Fruit fly (Drosophila melanogaster) whole organism, embryonic: ENCODE data around the gene Mst36Fb.

Experiments used
- Ada2b ChIP-seq: fragments of 200-800 bp; sonication (Bioruptor generic); IDR thresholded peaks from 2 replicates; pipeline ENCODE4 v1.3.6; 2022; ENCODE audit warnings: missing biosample characterization, missing genetic modification characterization
- B-H2 ChIP-seq: fragments of 200-800 bp; sonication (Bioruptor generic); optimal IDR thresholded peaks from 2 replicates; lab custom pipeline; 2018; ENCODE audit warnings: missing biosample characterization, mild to moderate bottlenecking, missing genetic modification characterization
- CG10147 ChIP-seq: fragments of 200-800 bp; sonication (Bioruptor generic); optimal IDR thresholded peaks from 2 replicates; lab custom pipeline; 2019; ENCODE audit warnings: missing biosample characterization, mild to moderate bottlenecking, missing genetic modification characterization, moderate library complexity
- CG10274 ChIP-seq: fragments of 200-800 bp; sonication (Bioruptor generic); optimal IDR thresholded peaks from 3 replicates; lab custom pipeline; 2017; ENCODE audit warnings: missing biosample characterization, mild to moderate bottlenecking, missing genetic modification characterization
- CG10959 ChIP-seq: fragments of 200-800 bp; sonication (Bioruptor generic); IDR thresholded peaks from 2 replicates; pipeline ENCODE4 v1.3.6; 2022; ENCODE audit warnings: missing biosample characterization, missing genetic modification characterization
- CG11456 ChIP-seq: fragments of 200-800 bp; sonication (Bioruptor generic); IDR thresholded peaks from 3 replicates; pipeline ENCODE4 v1.3.6; 2022; ENCODE audit warnings: missing biosample characterization, missing genetic modification characterization
- CG11560 ChIP-seq: fragments of 200-800 bp; sonication (Bioruptor generic); IDR thresholded peaks from 3 replicates; pipeline ENCODE4 v1.3.6; 2022; ENCODE audit warnings: missing biosample characterization, missing genetic modification characterization
- CG12391 ChIP-seq: fragments of 200-800 bp; sonication (Bioruptor generic); optimal IDR thresholded peaks from 3 replicates; lab custom pipeline; 2018; ENCODE audit warnings: missing biosample characterization, mild to moderate bottlenecking, missing genetic modification characterization, moderate library complexity
- CG13624 ChIP-seq: fragments of 200-800 bp; sonication (Bioruptor generic); optimal IDR thresholded peaks from 2 replicates; lab custom pipeline; 2016; ENCODE audit warnings: missing biosample characterization, missing genetic modification characterization
- CG13894 ChIP-seq: fragments of 200-800 bp; sonication (Bioruptor generic); optimal IDR thresholded peaks from 3 replicates; lab custom pipeline; 2018; ENCODE audit warnings: missing biosample characterization, mild to moderate bottlenecking, missing genetic modification characterization, moderate library complexity
- CG2889 ChIP-seq: fragments of 200-800 bp; sonication (Bioruptor generic); IDR thresholded peaks from 3 replicates; pipeline ENCODE4 v1.3.6; 2022; ENCODE audit warnings: missing biosample characterization, missing genetic modification characterization
- CG30020 ChIP-seq: fragments of 200-800 bp; optimal IDR thresholded peaks from 2 replicates; lab custom pipeline; 2019; ENCODE audit warnings: missing biosample characterization, mild to moderate bottlenecking, missing genetic modification characterization, moderate library complexity
- CG34224 ChIP-seq: fragments of 200-800 bp; sonication (Bioruptor generic); IDR thresholded peaks from 3 replicates; pipeline ENCODE4 v1.3.6; 2022; ENCODE audit warnings: missing biosample characterization, missing genetic modification characterization; ENCODE audit not compliant: partially characterized antibody
- CG4617 ChIP-seq: fragments of 200-800 bp; sonication (Bioruptor generic); optimal IDR thresholded peaks from 3 replicates; lab custom pipeline; 2016; ENCODE audit warnings: missing biosample characterization, missing genetic modification characterization, borderline replicate concordance
- CG5180 ChIP-seq: fragments of 200-800 bp; sonication (Bioruptor generic); optimal IDR thresholded peaks from 3 replicates; lab custom pipeline; 2017; ENCODE audit warnings: missing biosample characterization, missing genetic modification characterization, mild to moderate bottlenecking, moderate library complexity, missing genetic modification reagents
- CG7357 ChIP-seq: fragments of 200-800 bp; sonication (Bioruptor generic); IDR thresholded peaks from 3 replicates; pipeline ENCODE4 v1.3.6; 2022; ENCODE audit warnings: missing biosample characterization, missing genetic modification characterization
- CG7839 ChIP-seq: fragments of 200-800 bp; sonication (Bioruptor generic); optimal IDR thresholded peaks from 3 replicates; lab custom pipeline; 2018; ENCODE audit warnings: missing biosample characterization, mild to moderate bottlenecking, missing genetic modification characterization, moderate library complexity
- CG7987 ChIP-seq: fragments of 200-800 bp; sonication (Bioruptor generic); optimal IDR thresholded peaks from 2 replicates; lab custom pipeline; 2018; ENCODE audit warnings: missing biosample characterization, mild to moderate bottlenecking, missing genetic modification characterization, moderate library complexity
- CG8359 ChIP-seq: fragments of 200-800 bp; sonication (Bioruptor generic); optimal IDR thresholded peaks from 2 replicates; lab custom pipeline; 2017; ENCODE audit warnings: missing biosample characterization, mild to moderate bottlenecking, missing genetic modification characterization, borderline replicate concordance
- CG8924 ChIP-seq: fragments of 200-800 bp; optimal IDR thresholded peaks from 3 replicates; lab custom pipeline; 2019; ENCODE audit warnings: missing biosample characterization, mild to moderate bottlenecking, missing genetic modification characterization, moderate library complexity
- CG9215 ChIP-seq: fragments of 200-800 bp; sonication (Bioruptor generic); IDR thresholded peaks from 2 replicates; pipeline ENCODE4 v1.3.6; 2022; ENCODE audit warnings: missing biosample characterization, missing genetic modification characterization
- CG9727 ChIP-seq: fragments of 200-800 bp; sonication (Bioruptor generic); optimal IDR thresholded peaks from 3 replicates; lab custom pipeline; 2017; ENCODE audit warnings: missing biosample characterization, mild to moderate bottlenecking, missing genetic modification characterization
- Deaf1 ChIP-seq: fragments of 200-800 bp; optimal IDR thresholded peaks from 3 replicates; lab custom pipeline; 2019; ENCODE audit warnings: missing biosample characterization, mild to moderate bottlenecking, missing genetic modification characterization, moderate library complexity
- Doc2 ChIP-seq: fragments of 200-800 bp; sonication (Bioruptor generic); IDR thresholded peaks from 2 replicates; pipeline ENCODE4 v1.3.6; 2022; ENCODE audit warnings: missing biosample characterization, missing genetic modification characterization
- Doc3 ChIP-seq: fragments of 200-800 bp; sonication (Bioruptor generic); IDR thresholded peaks from 3 replicates; pipeline ENCODE4 v1.3.6; 2022; ENCODE audit warnings: missing biosample characterization, missing genetic modification characterization; ENCODE audit not compliant: partially characterized antibody
- HLH54F ChIP-seq: fragments of 200-800 bp; sonication (Bioruptor generic); optimal IDR thresholded peaks from 3 replicates; lab custom pipeline; 2016; ENCODE audit warnings: missing biosample characterization, missing genetic modification characterization
- Hmr ChIP-seq: fragments of 200-800 bp; sonication (Bioruptor generic); optimal IDR thresholded peaks from 3 replicates; lab custom pipeline; 2017; ENCODE audit warnings: mild to moderate bottlenecking, missing biosample characterization, missing genetic modification reagents, missing genetic modification characterization
- Hr78 ChIP-seq, 2 experiments: fragments of 200-800 bp in 1 of 2; fragments of >200 bp in 1 of 2; sonication (Bioruptor generic) in 1 of 2; optimal IDR thresholded peaks; 2 replicates each; lab custom pipeline; 2017 to 2019; ENCODE audit warnings: missing biosample characterization in 2 of 2, missing genetic modification characterization in 2 of 2, mild to moderate bottlenecking in 1 of 2, moderate library complexity in 1 of 2
- NC2α ChIP-seq: fragments of 200-800 bp; sonication (Bioruptor generic); optimal IDR thresholded peaks from 2 replicates; lab custom pipeline; 2016; ENCODE audit warnings: missing biosample characterization, missing genetic modification characterization
- NC2β ChIP-seq: fragments of 200-800 bp; sonication (Bioruptor generic); optimal IDR thresholded peaks from 2 replicates; lab custom pipeline; 2016; ENCODE audit warnings: missing biosample characterization, missing genetic modification characterization
- NFAT ChIP-seq: fragments of 200-800 bp; sonication (Bioruptor generic); IDR thresholded peaks from 2 replicates; pipeline ENCODE4 v1.3.6; 2022; ENCODE audit warnings: missing biosample characterization, missing genetic modification characterization
- Spps ChIP-seq: fragments of 200-800 bp; sonication (Bioruptor generic); optimal IDR thresholded peaks from 2 replicates; lab custom pipeline; 2018; ENCODE audit warnings: missing biosample characterization, mild to moderate bottlenecking, missing genetic modification characterization
- Sry-δ ChIP-seq: fragments of 200-800 bp; sonication (Bioruptor generic); optimal IDR thresholded peaks from 2 replicates; lab custom pipeline; 2016; ENCODE audit warnings: missing biosample characterization, missing genetic modification characterization
- Stat92E ChIP-seq, 3 experiments: fragments of >200 bp in 2 of 3; fragments of 200-800 bp in 1 of 3; sonication (Bioruptor generic) in 1 of 3; optimal IDR thresholded peaks; 2 replicates each; lab custom pipeline; 2017 to 2019; ENCODE audit warnings: missing biosample characterization in 3 of 3, missing genetic modification characterization in 3 of 3, mild to moderate bottlenecking in 1 of 3, moderate library complexity in 1 of 3
- ab ChIP-seq: fragments of 200-800 bp; sonication (Bioruptor generic); optimal IDR thresholded peaks from 2 replicates; lab custom pipeline; 2016; ENCODE audit warnings: missing biosample characterization, missing genetic modification characterization
- aop ChIP-seq: fragments of 200-800 bp; sonication (Bioruptor generic); IDR thresholded peaks from 2 replicates; pipeline ENCODE4 v1.3.6; 2022; ENCODE audit warnings: missing biosample characterization, missing genetic modification characterization
- bbx ChIP-seq: fragments of 200-800 bp; sonication (Bioruptor generic); IDR thresholded peaks from 2 replicates; pipeline ENCODE4 v1.3.6; 2022; ENCODE audit warnings: missing biosample characterization, missing genetic modification characterization; ENCODE audit not compliant: partially characterized antibody
- hb ChIP-seq: fragments of 200-800 bp; sonication (Bioruptor generic); IDR thresholded peaks from 3 replicates; pipeline ENCODE4 v1.3.6; 2022; ENCODE audit warnings: missing biosample characterization, missing genetic modification characterization; ENCODE audit not compliant: partially characterized antibody
- kah ChIP-seq: fragments of 200-800 bp; sonication (Bioruptor generic); optimal IDR thresholded peaks from 2 replicates; lab custom pipeline; 2018; ENCODE audit warnings: missing biosample characterization, mild to moderate bottlenecking, missing genetic modification characterization
- lola ChIP-seq, 3 experiments: fragments of >200 bp in 2 of 3; fragments of 200-800 bp in 1 of 3; sonication (Bioruptor generic) in 1 of 3; optimal IDR thresholded peaks; 2 replicates each; lab custom pipeline; 2017 to 2019; ENCODE audit warnings: missing biosample characterization in 3 of 3, missing genetic modification characterization in 3 of 3, mild to moderate bottlenecking in 1 of 3, moderate library complexity in 1 of 3
- lov ChIP-seq, 2 experiments: fragments of 200-800 bp in 1 of 2; fragments of >200 bp in 1 of 2; sonication (Bioruptor generic) in 1 of 2; IDR thresholded peaks in 1 of 2; optimal IDR thresholded peaks in 1 of 2; 2 replicates in 1 of 2; 3 replicates in 1 of 2; pipeline versions ENCODE4 v1.3.6 to Lab custom; 2017 to 2022; ENCODE audit warnings: missing biosample characterization in 1 of 2, missing genetic modification characterization in 1 of 2
- nau ChIP-seq: fragments of 200-800 bp; sonication (Bioruptor generic); optimal IDR thresholded peaks from 3 replicates; lab custom pipeline; 2017; ENCODE audit warnings: missing biosample characterization, mild to moderate bottlenecking, missing genetic modification characterization, missing genetic modification reagents
- oc ChIP-seq: fragments of 200-800 bp; sonication (Bioruptor generic); optimal IDR thresholded peaks from 2 replicates; lab custom pipeline; 2018; ENCODE audit warnings: missing biosample characterization, mild to moderate bottlenecking, missing genetic modification characterization, moderate library complexity
- pb ChIP-seq: fragments of 200-800 bp; sonication (Bioruptor generic); optimal IDR thresholded peaks from 3 replicates; lab custom pipeline; 2016; ENCODE audit warnings: missing biosample characterization, missing genetic modification characterization
- row ChIP-seq: fragments of 200-800 bp; sonication (Bioruptor generic); IDR thresholded peaks from 3 replicates; pipeline ENCODE4 v1.3.6; 2022; ENCODE audit warnings: missing biosample characterization, missing genetic modification characterization
- seq ChIP-seq: fragments of 200-800 bp; sonication (Bioruptor generic); IDR thresholded peaks from 2 replicates; pipeline ENCODE4 v1.3.6; 2022; ENCODE audit warnings: missing biosample characterization, missing genetic modification characterization
- sim ChIP-seq: fragments of 200-800 bp; sonication (Bioruptor generic); IDR thresholded peaks from 2 replicates; pipeline ENCODE4 v1.3.6; 2022; ENCODE audit warnings: missing biosample characterization, missing genetic modification characterization
- zen2 ChIP-seq: fragments of 200-800 bp; sonication (Bioruptor generic); IDR thresholded peaks from 3 replicates; pipeline ENCODE4 v1.3.6; 2022; ENCODE audit warnings: missing biosample characterization, missing genetic modification characterization; ENCODE audit not compliant: partially characterized antibody

Gene Mst36Fb

dm6 chr2L:18653328-18653675 is 21.6 kb downstream of the Mst36Fb start (continued):
- TF ChIP-seq NFAT (GFP tag; lab: Robert Waterston, UW) (0 out of 2 replicates have a peak, but pooled peaks have one; percentile 38), seq (GFP tag; lab: Robert Waterston, UW) (0 out of 2 replicates have a peak, but pooled peaks have one; percentile 53), row (GFP tag; lab: Robert Waterston, UW) (peak; percentile 71), kah (GFP tag; lab: Kevin White, UChicago) (peak; percentile 23), Doc3 (GFP tag; lab: Robert Waterston, UW) (no peak), HLH54F (GFP tag; lab: Kevin White, UChicago) (peak; percentile 27), nau (GFP tag; lab: Kevin White, UChicago) (peak; percentile 52), Spps (tag; lab: Kevin White, UChicago) (peak; percentile 83), CG30020 (no peak), aop (GFP tag; lab: Robert Waterston, UW) (no peak), CG10959 (GFP tag; lab: Robert Waterston, UW) (peak; percentile 68), CG10274 (peak; percentile 44), Sry-δ (GFP tag; lab: Kevin White, UChicago) (peak; percentile 47), NC2α (GFP tag; lab: Kevin White, UChicago) (peak; percentile 29), CG10147 (peak; percentile 56), hb (GFP tag; lab: Robert Waterston, UW) (no peak), CG12391 (tag; lab: Kevin White, UChicago) (peak; percentile 49), lov (optimal IDR thresholded peaks at IDR 0.05; lab: Kevin White, UChicago) (no peak), lov (GFP tag; IDR thresholded peaks at IDR 0.05; lab: Robert Waterston, UW) (peak; percentile 94), CG11456 (GFP tag; lab: Robert Waterston, UW) (peak; percentile 71; the same call in 2 of the 3 replicates), Doc2 (no peak), sim (GFP tag; lab: Robert Waterston, UW) (0 out of 2 replicates have a peak, but pooled peaks have one; percentile 21), Ada2b (GFP tag; lab: Robert Waterston, UW) (peak; percentile 34; the same call in 1 of the 2 replicates), CG2889 (GFP tag; lab: Robert Waterston, UW) (no peak), CG5180 (peak; percentile 39), Stat92E (GFP tag; optimal IDR thresholded peaks at IDR 0.05; lab: Kevin White, UChicago) (peak in 1 of 3 experiments; percentile 78), CG13624 (GFP tag; lab: Kevin White, UChicago) (peak; percentile 70), CG9727 (GFP tag; lab: Kevin White, UChicago) (peak; percentile 79), lola (GFP tag; optimal IDR thresholded peaks at IDR 0.05; lab: Kevin White, UChicago) (peak in 1 of 3 experiments; percentile 58), CG8924 (tag; lab: Kevin White, UChicago) (peak; percentile 68), CG34224 (GFP tag; lab: Robert Waterston, UW) (no peak), CG13894 (tag; lab: Kevin White, UChicago) (no peak), zen2 (GFP tag; lab: Robert Waterston, UW) (no peak), CG7987 (GFP tag; lab: Kevin White, UChicago) (peak; percentile 27), Deaf1 (tag; lab: Kevin White, UChicago) (no peak), NC2β (GFP tag; lab: Kevin White, UChicago) (peak; percentile 21), B-H2 (GFP tag; lab: Kevin White, UChicago) (no peak), pb (GFP tag; lab: Kevin White, UChicago) (peak; percentile 40), ab (GFP tag; lab: Kevin White, UChicago) (no peak), oc (peak; percentile 70), CG11560 (tag; lab: Robert Waterston, UW) (no peak), bbx (GFP tag; lab: Robert Waterston, UW) (no peak), CG4617 (no peak), Hmr (no peak), CG9215 (GFP tag; lab: Robert Waterston, UW) (no peak; the same call in 1 of the 2 replicates), Hr78 (GFP tag; optimal IDR thresholded peaks at IDR 0.05; lab: Kevin White, UChicago) (peak in 1 of 2 experiments; percentile 53), CG8359 (peak; percentile 51), CG7839 (tag; lab: Kevin White, UChicago) (peak; percentile 83), CG7357 (GFP tag; lab: Robert Waterston, UW) (peak; percentile 36; the same call in 1 of the 3 replicates)
